Fruit fly (Drosophila melanogaster) S2 (cell line): ENCODE measurements around the gene CG32591.

Experiments used
- CG8478 ChIP-seq: fragments of >200 bp; optimal IDR thresholded peaks from 2 replicates; lab custom pipeline; 2018
- CTCF ChIP-seq, 2 experiments: fragments of >200 bp; optimal IDR thresholded peaks; 2 replicates each; lab custom pipeline; 2018

- no peak for TF ChIP-seq CG8478
- TF ChIP-seq CTCF (optimal IDR thresholded peaks at IDR 0.05; lab: Kevin White, UChicago): no peak
Observed at dm6 chrX:14952097-14952844, 23.5 kb upstream of the CG32591 start.
